Fruit fly (Drosophila melanogaster) whole organism, embryonic: Measurements from ENCODE around the gene drn.

ENCODE experiments used
- Blimp-1 ChIP-seq: fragments of 200-800 bp; sonication (Bioruptor generic); optimal IDR thresholded peaks from 3 replicates; lab custom pipeline; 2018; ENCODE audit warnings: missing biosample characterization, missing genetic modification characterization, mild to moderate bottlenecking, moderate library complexity, missing genetic modification reagents
- CG10267 ChIP-seq: fragments of 200-800 bp; sonication (Bioruptor generic); optimal IDR thresholded peaks from 2 replicates; lab custom pipeline; 2018; ENCODE audit warnings: missing biosample characterization, mild to moderate bottlenecking, missing genetic modification characterization, moderate library complexity
- CG11093 ChIP-seq: fragments of 200-800 bp; sonication (Bioruptor generic); IDR thresholded peaks from 3 replicates; pipeline ENCODE4 v1.3.6; 2022; ENCODE audit warnings: missing biosample characterization, missing genetic modification characterization
- CG11504 ChIP-seq: fragments of 200-800 bp; sonication (Bioruptor generic); optimal IDR thresholded peaks from 3 replicates; lab custom pipeline; 2019; ENCODE audit warnings: missing biosample characterization, mild to moderate bottlenecking, missing genetic modification characterization, moderate library complexity
- CG12104 ChIP-seq: fragments of 200-800 bp; sonication (Bioruptor generic); optimal IDR thresholded peaks from 3 replicates; lab custom pipeline; 2016; ENCODE audit warnings: missing biosample characterization, missing genetic modification characterization
- CG12236 ChIP-seq: fragments of 200-800 bp; sonication (Bioruptor generic); optimal IDR thresholded peaks from 2 replicates; lab custom pipeline; 2016; ENCODE audit warnings: missing biosample characterization, missing genetic modification characterization
- CG1529 ChIP-seq: fragments of 200-800 bp; sonication (Bioruptor generic); optimal IDR thresholded peaks from 3 replicates; lab custom pipeline; 2018; ENCODE audit warnings: missing biosample characterization, missing genetic modification characterization
- CG31365 ChIP-seq: fragments of 200-800 bp; sonication (Bioruptor generic); optimal IDR thresholded peaks from 2 replicates; lab custom pipeline; 2018; ENCODE audit warnings: missing biosample characterization, mild to moderate bottlenecking, missing genetic modification characterization
- CG33557 ChIP-seq: fragments of 200-800 bp; sonication (Bioruptor generic); optimal IDR thresholded peaks from 2 replicates; lab custom pipeline; 2019; ENCODE audit warnings: missing biosample characterization, mild to moderate bottlenecking, missing genetic modification characterization, moderate library complexity
- CG4360 ChIP-seq: fragments of 200-800 bp; sonication (Bioruptor generic); IDR thresholded peaks from 2 replicates; pipeline ENCODE4 v1.3.6; 2022; ENCODE audit warnings: missing biosample characterization, missing genetic modification characterization
- CG6765 ChIP-seq: fragments of 200-800 bp; sonication (Bioruptor generic); optimal IDR thresholded peaks from 3 replicates; lab custom pipeline; 2017; ENCODE audit warnings: missing biosample characterization, mild to moderate bottlenecking, missing genetic modification characterization
- CG8388 ChIP-seq: fragments of 200-800 bp; sonication (Bioruptor generic); optimal IDR thresholded peaks from 2 replicates; lab custom pipeline; 2019; ENCODE audit warnings: missing biosample characterization, mild to moderate bottlenecking, missing genetic modification characterization, moderate library complexity
- Camta ChIP-seq: fragments of 200-800 bp; sonication (Bioruptor generic); optimal IDR thresholded peaks from 2 replicates; lab custom pipeline; 2016; ENCODE audit warnings: missing biosample characterization, missing genetic modification characterization
- D ChIP-seq, 2 experiments: fragments of 200-800 bp in 1 of 2; fragments of >200 bp in 1 of 2; sonication (Bioruptor generic) in 1 of 2; optimal IDR thresholded peaks; 2 replicates in 1 of 2; 3 replicates in 1 of 2; lab custom pipeline; 2017; ENCODE audit warnings: mild to moderate bottlenecking in 1 of 2, missing biosample characterization in 1 of 2, missing genetic modification characterization in 1 of 2, missing genetic modification reagents in 1 of 2
- D19B ChIP-seq: fragments of 200-800 bp; sonication (Bioruptor generic); optimal IDR thresholded peaks from 2 replicates; lab custom pipeline; 2017; ENCODE audit warnings: missing biosample characterization, mild to moderate bottlenecking, missing genetic modification characterization
- Doc2 ChIP-seq: fragments of 200-800 bp; sonication (Bioruptor generic); IDR thresholded peaks from 2 replicates; pipeline ENCODE4 v1.3.6; 2022; ENCODE audit warnings: missing biosample characterization, missing genetic modification characterization
- GATAe ChIP-seq: fragments of 200-800 bp; sonication (Bioruptor generic); conservative IDR thresholded peaks from 2 replicates; pipeline ENCODE4 v1.3.6; 2022; ENCODE audit warnings: missing biosample characterization, missing genetic modification characterization
- Gug ChIP-seq: fragments of 200-800 bp; sonication (Bioruptor generic); IDR thresholded peaks from 4 replicates; pipeline ENCODE4 v1.3.6; 2022; ENCODE audit warnings: missing biosample characterization, missing genetic modification characterization
- HHEX ChIP-seq: fragments of 200-800 bp; sonication (Bioruptor generic); optimal IDR thresholded peaks from 3 replicates; lab custom pipeline; 2017; ENCODE audit warnings: missing biosample characterization, mild to moderate bottlenecking, missing genetic modification characterization, missing genetic modification reagents
- Hr3 ChIP-seq: fragments of 200-800 bp; sonication (Bioruptor generic); optimal IDR thresholded peaks from 3 replicates; lab custom pipeline; 2016; ENCODE audit warnings: missing biosample characterization, missing genetic modification characterization
- Med ChIP-seq: fragments of 200-800 bp; sonication (Bioruptor generic); peaks from one replicate; lab custom pipeline; 2016; ENCODE audit warnings: missing biosample characterization, missing genetic modification characterization, mild to moderate bottlenecking, inconsistent platforms, moderate library complexity
- Mrtf ChIP-seq: fragments of 200-800 bp; sonication (Bioruptor generic); IDR thresholded peaks from 3 replicates; pipeline ENCODE4 v1.3.6; 2022; ENCODE audit warnings: missing biosample characterization, missing genetic modification characterization
- NC2α ChIP-seq: fragments of 200-800 bp; sonication (Bioruptor generic); optimal IDR thresholded peaks from 2 replicates; lab custom pipeline; 2016; ENCODE audit warnings: missing biosample characterization, missing genetic modification characterization
- Nf-YA ChIP-seq: fragments of 200-800 bp; sonication (Bioruptor generic); IDR thresholded peaks from 2 replicates; pipeline ENCODE4 v1.3.6; 2022; ENCODE audit warnings: missing biosample characterization, missing genetic modification characterization
- Rfx ChIP-seq: fragments of 200-800 bp; sonication (Bioruptor generic); IDR thresholded peaks from 2 replicates; pipeline ENCODE4 v1.3.6; 2022; ENCODE audit warnings: missing biosample characterization, missing genetic modification characterization
- Side ChIP-seq: fragments of 200-800 bp; sonication (Bioruptor generic); optimal IDR thresholded peaks from 2 replicates; lab custom pipeline; 2016; ENCODE audit warnings: missing biosample characterization, missing genetic modification characterization
- Ssrp ChIP-seq: fragments of 200-800 bp; sonication (Bioruptor generic); optimal IDR thresholded peaks from 2 replicates; lab custom pipeline; 2018; ENCODE audit warnings: missing biosample characterization, mild to moderate bottlenecking, missing genetic modification characterization, moderate library complexity
- Vsx1 ChIP-seq: fragments of 200-800 bp; sonication (Bioruptor generic); optimal IDR thresholded peaks from 2 replicates; lab custom pipeline; 2017; ENCODE audit warnings: missing biosample characterization, mild to moderate bottlenecking, missing genetic modification characterization, missing genetic modification reagents
- Xrp1 ChIP-seq: fragments of 200-800 bp; sonication (Bioruptor generic); IDR thresholded peaks from 2 replicates; pipeline ENCODE4 v1.3.6; 2022; ENCODE audit warnings: missing biosample characterization, missing genetic modification characterization
- abd-A ChIP-seq: fragments of 200-800 bp; sonication (Bioruptor generic); optimal IDR thresholded peaks from 3 replicates; lab custom pipeline; 2019; ENCODE audit warnings: missing biosample characterization, mild to moderate bottlenecking, missing genetic modification characterization, moderate library complexity
- cato ChIP-seq: fragments of 200-800 bp; sonication (Bioruptor generic); optimal IDR thresholded peaks from 2 replicates; lab custom pipeline; 2016; ENCODE audit warnings: missing biosample characterization, missing genetic modification characterization, borderline replicate concordance
- chinmo ChIP-seq: fragments of 200-800 bp; sonication (Bioruptor generic); IDR thresholded peaks from 4 replicates; pipeline ENCODE4 v1.3.6; 2022; ENCODE audit warnings: missing biosample characterization, missing genetic modification characterization; ENCODE audit not compliant: partially characterized antibody
- ci ChIP-seq: fragments of 200-800 bp; sonication (Bioruptor generic); IDR thresholded peaks from 3 replicates; pipeline ENCODE4 v1.3.6; 2022; ENCODE audit warnings: missing biosample characterization, missing genetic modification characterization
- dati ChIP-seq: fragments of 200-800 bp; sonication (Bioruptor generic); IDR thresholded peaks from 2 replicates; pipeline ENCODE4 v1.3.6; 2022; ENCODE audit warnings: missing biosample characterization, missing genetic modification characterization
- emc ChIP-seq: fragments of 200-800 bp; sonication (Bioruptor generic); optimal IDR thresholded peaks from 2 replicates; lab custom pipeline; 2016; ENCODE audit warnings: missing biosample characterization, missing genetic modification characterization
- ems ChIP-seq: fragments of 200-800 bp; sonication (Bioruptor generic); optimal IDR thresholded peaks from 3 replicates; lab custom pipeline; 2016; ENCODE audit warnings: missing biosample characterization, missing genetic modification characterization
- en ChIP-seq: fragments of 200-800 bp; sonication (Bioruptor generic); optimal IDR thresholded peaks from 2 replicates; lab custom pipeline; 2016; ENCODE audit warnings: missing biosample characterization, missing genetic modification characterization
- fd102C ChIP-seq: fragments of 200-800 bp; sonication (Bioruptor generic); optimal IDR thresholded peaks from 2 replicates; lab custom pipeline; 2018; ENCODE audit warnings: missing biosample characterization, mild to moderate bottlenecking, missing genetic modification characterization, moderate library complexity
- gce ChIP-seq: fragments of 200-800 bp; sonication (Bioruptor generic); IDR thresholded peaks from 3 replicates; pipeline ENCODE4 v1.3.6; 2022; ENCODE audit warnings: missing biosample characterization, missing genetic modification characterization
- gt ChIP-seq: fragments of 200-800 bp; sonication (Bioruptor generic); IDR thresholded peaks from 2 replicates; pipeline ENCODE4 v1.3.6; 2022; ENCODE audit warnings: missing biosample characterization, missing genetic modification characterization
- h ChIP-seq: fragments of >200 bp; optimal IDR thresholded peaks from 2 replicates; lab custom pipeline; 2017
- jigr1 ChIP-seq: fragments of 200-800 bp; sonication (Bioruptor generic); IDR thresholded peaks from 3 replicates; pipeline ENCODE4 v1.3.6; 2022; ENCODE audit warnings: missing biosample characterization, missing genetic modification characterization
- lola ChIP-seq, 3 experiments: fragments of >200 bp in 2 of 3; fragments of 200-800 bp in 1 of 3; sonication (Bioruptor generic) in 1 of 3; optimal IDR thresholded peaks; 2 replicates each; lab custom pipeline; 2017 to 2019; ENCODE audit warnings: missing biosample characterization in 3 of 3, missing genetic modification characterization in 3 of 3, mild to moderate bottlenecking in 1 of 3, moderate library complexity in 1 of 3
- org-1 ChIP-seq: fragments of 200-800 bp; sonication (Bioruptor generic); optimal IDR thresholded peaks from 2 replicates; lab custom pipeline; 2017; ENCODE audit warnings: missing biosample characterization, missing genetic modification characterization
- pb ChIP-seq: fragments of 200-800 bp; sonication (Bioruptor generic); optimal IDR thresholded peaks from 3 replicates; lab custom pipeline; 2016; ENCODE audit warnings: missing biosample characterization, missing genetic modification characterization
- peb ChIP-seq: fragments of 200-800 bp; sonication (Bioruptor generic); IDR thresholded peaks from 2 replicates; pipeline ENCODE4 v1.3.6; 2022; ENCODE audit warnings: missing biosample characterization, missing genetic modification characterization
- sens ChIP-seq: fragments of 200-800 bp; sonication (Bioruptor generic); peaks from one replicate; lab custom pipeline; 2016; ENCODE audit warnings: missing biosample characterization, missing genetic modification characterization
- shn ChIP-seq: fragments of 200-800 bp; sonication (Bioruptor generic); optimal IDR thresholded peaks from 3 replicates; lab custom pipeline; 2016; ENCODE audit warnings: missing biosample characterization, missing genetic modification characterization
- sim ChIP-seq: fragments of 200-800 bp; sonication (Bioruptor generic); IDR thresholded peaks from 2 replicates; pipeline ENCODE4 v1.3.6; 2022; ENCODE audit warnings: missing biosample characterization, missing genetic modification characterization
- sima ChIP-seq: fragments of 200-800 bp; sonication (Bioruptor generic); optimal IDR thresholded peaks from 2 replicates; lab custom pipeline; 2016; ENCODE audit warnings: missing biosample characterization, missing genetic modification characterization
- twi ChIP-seq: fragments of 200-800 bp; optimal IDR thresholded peaks from 2 replicates; lab custom pipeline; 2019; ENCODE audit warnings: missing biosample characterization, mild to moderate bottlenecking, missing genetic modification characterization, moderate library complexity
- vfl ChIP-seq: fragments of 200-800 bp; sonication (Bioruptor generic); optimal IDR thresholded peaks from 2 replicates; lab custom pipeline; 2016; ENCODE audit warnings: missing biosample characterization, missing genetic modification characterization

Gene drn

DNA sequence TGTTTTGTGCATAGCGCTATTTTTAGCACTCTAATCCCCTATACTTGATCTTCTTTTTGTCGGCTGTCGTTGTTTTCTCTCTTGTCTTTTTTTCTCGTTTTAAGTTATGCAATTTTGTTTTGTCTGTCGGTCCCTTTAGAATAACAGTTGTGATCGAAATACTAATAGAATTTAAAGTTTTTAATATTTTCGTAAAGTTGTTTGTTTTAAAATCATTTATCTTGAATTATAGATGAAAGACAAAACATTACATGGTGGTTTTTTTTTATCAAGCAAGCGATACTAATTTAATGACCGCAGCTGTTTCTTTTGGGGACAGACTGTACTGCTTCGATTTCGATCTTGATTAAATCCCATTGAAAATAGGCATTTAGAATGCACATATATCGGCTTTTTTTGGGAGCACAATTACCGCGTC lies 4.8 kb downstream of the drn start (continued):
- TF ChIP-seq ems (GFP tag; lab: Kevin White, UChicago) = peak; percentile 18
- TF ChIP-seq GATAe (GFP tag; lab: Robert Waterston, UW) = no peak
- no peak for TF ChIP-seq lola (GFP tag; optimal IDR thresholded peaks at IDR 0.05; lab: Kevin White, UChicago)
- TF ChIP-seq gt (GFP tag; lab: Robert Waterston, UW) = no peak
- no peak for TF ChIP-seq Vsx1
- TF ChIP-seq CG12104 = peak; percentile 35
- TF ChIP-seq peb (GFP tag; lab: Robert Waterston, UW) = no peak
- TF ChIP-seq sim (GFP tag; lab: Robert Waterston, UW) = no peak
- TF ChIP-seq CG6765 = no peak
- peak; percentile 73 for TF ChIP-seq CG11504 (tag; lab: Kevin White, UChicago)
- no peak for TF ChIP-seq Side (GFP tag; lab: Kevin White, UChicago)
- peak; percentile 1 for TF ChIP-seq NC2α
- TF ChIP-seq sens (GFP tag; lab: Kevin White, UChicago) = peak; percentile 91
- TF ChIP-seq vfl (GFP tag; lab: Kevin White, UChicago) = no peak
- no peak for TF ChIP-seq en
- TF ChIP-seq Mrtf (GFP tag; lab: Robert Waterston, UW) = no peak
- peak; percentile 17 for TF ChIP-seq Hr3 (GFP tag; lab: Kevin White, UChicago)
- TF ChIP-seq CG8388 (GFP tag; lab: Kevin White, UChicago) = peak; percentile 53

- TF ChIP-seq dati (GFP tag; lab: Robert Waterston, UW) (no peak), D (optimal IDR thresholded peaks at IDR 0.05; lab: Kevin White, UChicago) (no peak), D (GFP tag; optimal IDR thresholded peaks at IDR 0.05; lab: Kevin White, UChicago) (no peak), chinmo (0 out of 4 replicates have a peak, but pooled peaks have one; percentile 34), HHEX (GFP tag; lab: Kevin White, UChicago) (no peak), sima (GFP tag; lab: Kevin White, UChicago) (no peak), Doc2 (GFP tag; lab: Robert Waterston, UW) (no peak), jigr1 (GFP tag; lab: Robert Waterston, UW) (no peak), org-1 (GFP tag; lab: Kevin White, UChicago) (no peak), Gug (GFP tag; lab: Robert Waterston, UW) (no peak), Blimp-1 (peak; percentile 58), Nf-YA (GFP tag; lab: Robert Waterston, UW) (no peak), shn (GFP tag; lab: Kevin White, UChicago) (no peak), Rfx (GFP tag; lab: Robert Waterston, UW) (peak; percentile 16; the same call in 1 of the 2 replicates), abd-A (tag; lab: Kevin White, UChicago) (peak; percentile 28), Ssrp (tag; lab: Kevin White, UChicago) (no peak), CG31365 (tag; lab: Kevin White, UChicago) (no peak), CG33557 (GFP tag; lab: Kevin White, UChicago) (no peak), CG10267 (tag; lab: Kevin White, UChicago) (no peak), CG4360 (peak; percentile 22; the same call in 1 of the 2 replicates), twi (peak; percentile 89), cato (GFP tag; lab: Kevin White, UChicago) (no peak), Camta (no peak), fd102C (GFP tag; lab: Kevin White, UChicago) (no peak), h (no peak), emc (no peak), gce (GFP tag; lab: Robert Waterston, UW) (no peak), CG11093 (no peak), pb (GFP tag; lab: Kevin White, UChicago) (no peak), ci (GFP tag; lab: Robert Waterston, UW) (peak; percentile 20; the same call in 1 of the 3 replicates), Med (peak; percentile 41), D19B (GFP tag; lab: Kevin White, UChicago) (no peak), CG1529 (GFP tag; lab: Kevin White, UChicago) (no peak), CG12236 (GFP tag; lab: Kevin White, UChicago) (no peak), Xrp1 (GFP tag; lab: Robert Waterston, UW) (no peak)
Observed at dm6 chr3R:9345904-9346303, 5.9 kb downstream of the drn start.
